Worm (Caenorhabditis elegans): ENCODE data around the gene B0507.3.
"Not testable (repeated sequence)": the region's sequence is repeated elsewhere in the genome, so short reads cannot be mapped to it uniquely, and the experiment has no call there.

Gene B0507.3

DNA sequence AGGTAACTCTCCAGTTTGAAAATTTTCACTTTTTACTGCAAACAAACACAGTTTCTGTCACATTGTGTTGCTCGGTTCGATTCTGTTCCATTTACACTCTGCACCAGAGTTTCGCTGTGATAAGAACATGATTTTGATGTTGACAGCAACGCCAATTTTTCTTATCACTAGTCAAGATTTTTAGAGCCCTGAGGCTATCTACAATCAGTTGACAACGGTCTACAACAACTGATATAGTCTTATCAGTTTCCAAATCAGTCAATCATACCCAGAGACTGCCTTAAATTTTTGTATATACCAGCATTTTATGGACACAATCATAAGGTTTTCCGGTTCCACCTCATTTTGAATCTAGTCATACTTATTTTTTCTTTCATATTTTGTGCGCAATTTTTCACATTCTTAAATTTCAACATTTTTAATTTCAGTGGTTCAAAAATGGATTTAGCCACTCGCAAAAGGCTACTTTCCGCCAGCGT is at the start of gene B0507.3:
B0507.3 (plus strand) TSS at position 429 of the 479 bp plus-strand sequence.
- TF ChIP-seq tra-4 (tag; optimal IDR thresholded peaks at IDR 0.05), result no peak
- no peak for TF ChIP-seq F13C5.2 (tag; optimal IDR thresholded peaks at IDR 0.05)
- TF ChIP-seq tbx-11 (GFP tag; IDR thresholded peaks at IDR 0.05), result no peak
- TF ChIP-seq ceh-36 (tag; optimal IDR thresholded peaks at IDR 0.05), result no peak
- TF ChIP-seq hnd-1 (tag; optimal IDR thresholded peaks at IDR 0.05), result no peak
- no peak for TF ChIP-seq tbx-37 (GFP tag; conservative IDR thresholded peaks at IDR 0.05)
- no peak for TF ChIP-seq hmg-4 (GFP tag; optimal IDR thresholded peaks at IDR 0.05)
- TF ChIP-seq sea-1 (GFP tag; conservative IDR thresholded peaks at IDR 0.05), result no peak
- no peak for TF ChIP-seq ets-7 (tag; optimal IDR thresholded peaks at IDR 0.05)
- no peak for TF ChIP-seq aly-1 (tag; optimal IDR thresholded peaks at IDR 0.05)
- no peak for TF ChIP-seq ama-1 (optimal IDR thresholded peaks at IDR 0.05)
- no peak for TF ChIP-seq hmbx-1 (tag; optimal IDR thresholded peaks at IDR 0.05)
- TF ChIP-seq flt-1 (GFP tag; IDR thresholded peaks at IDR 0.05), result no peak
- TF ChIP-seq B0310.2 (tag; optimal IDR thresholded peaks at IDR 0.05), result no peak
- TF ChIP-seq ceh-13 (GFP tag; optimal IDR thresholded peaks at IDR 0.05), result no peak
- TF ChIP-seq scrt-1 (GFP tag; IDR thresholded peaks at IDR 0.05), result no peak
- TF ChIP-seq pes-1 (GFP tag; IDR thresholded peaks at IDR 0.05), result no peak

DNA sequence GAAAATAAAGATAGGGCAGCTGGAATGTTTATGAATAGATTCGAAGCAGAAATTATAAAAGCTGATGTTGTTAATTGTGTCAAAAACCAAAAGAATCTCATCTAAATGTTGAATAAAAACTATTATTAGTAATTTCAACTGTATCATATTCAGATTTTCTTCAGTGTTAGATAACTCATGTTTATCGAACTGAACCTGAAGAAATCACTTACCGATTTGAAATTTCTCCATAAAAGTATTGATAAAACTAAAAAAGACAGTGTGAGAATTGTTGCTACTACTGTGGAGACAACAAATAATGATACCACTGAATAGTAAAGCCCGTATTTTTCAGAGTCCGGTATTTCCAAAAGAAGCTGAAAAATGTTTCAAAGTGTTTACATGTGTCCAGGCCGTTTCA is 46.5 kb upstream of the B0507.3 start, which contains the start of gene ZC196.8:
ZC196.8 (minus strand) TSS at position 101 of the 400 bp plus-strand sequence.
- not testable (repeated sequence) for TF ChIP-seq F13C5.2, tra-4, B0310.2 (tag; optimal IDR thresholded peaks at IDR 0.05)

DNA sequence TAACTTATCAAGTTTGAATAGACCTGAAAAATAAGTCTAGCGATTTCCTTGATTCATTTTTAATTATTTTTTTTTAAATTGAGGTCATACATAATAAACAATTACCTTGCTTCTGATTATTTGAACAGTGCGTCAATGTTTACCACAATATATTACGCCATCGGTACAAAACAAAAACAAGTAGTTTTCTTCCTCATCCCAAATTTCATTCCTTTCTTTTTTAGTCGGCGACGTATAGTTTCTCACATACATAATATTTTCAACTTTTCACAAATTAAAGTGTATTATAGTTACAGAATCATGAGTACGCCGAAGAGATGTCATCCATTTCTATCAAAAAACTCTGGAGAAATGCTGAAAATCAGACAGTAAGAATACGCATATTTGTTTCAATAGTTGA is 42.5 kb upstream of the B0507.3 start, which contains the start of gene droe-8:
droe-8 (plus strand) TSS at position 301 of the 400 bp plus-strand sequence.
- TF ChIP-seq F13C5.2 (tag; optimal IDR thresholded peaks at IDR 0.05); B0310.2 (tag; optimal IDR thresholded peaks at IDR 0.05); tbx-37 (GFP tag; conservative IDR thresholded peaks at IDR 0.05): not testable (repeated sequence)

DNA sequence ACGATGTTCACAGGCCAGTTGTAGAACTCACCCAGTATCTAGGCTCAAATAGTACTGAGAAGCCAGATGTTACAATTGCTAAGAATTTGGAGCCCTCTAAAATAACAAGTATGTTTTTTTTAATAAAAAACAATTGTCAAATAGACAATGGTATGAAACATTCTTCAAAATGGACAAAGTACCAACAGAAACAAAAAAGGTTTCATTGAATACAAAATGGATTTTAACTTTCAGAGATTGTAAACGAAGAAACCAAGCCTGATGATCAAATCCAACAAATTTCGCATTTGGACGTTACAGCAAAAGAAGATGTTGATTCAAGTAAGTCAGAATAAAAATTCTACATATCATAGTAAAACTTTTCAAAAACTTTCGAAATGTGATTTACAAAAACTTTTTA is 41.6 kb upstream of the B0507.3 start, which contains the start of gene ZC196.9:
ZC196.9 (minus strand) TSS at position 101 of the 400 bp plus-strand sequence.
- no peak for TF ChIP-seq sea-1 (GFP tag; conservative IDR thresholded peaks at IDR 0.05)
- no peak for TF ChIP-seq hmg-4 (GFP tag; optimal IDR thresholded peaks at IDR 0.05)
- TF ChIP-seq ama-1 (optimal IDR thresholded peaks at IDR 0.05), result no peak
- no peak for TF ChIP-seq flt-1 (GFP tag; IDR thresholded peaks at IDR 0.05)
- TF ChIP-seq tbx-11 (GFP tag; IDR thresholded peaks at IDR 0.05), result no peak
- TF ChIP-seq hmbx-1 (tag; optimal IDR thresholded peaks at IDR 0.05), result no peak
- TF ChIP-seq pes-1 (GFP tag; IDR thresholded peaks at IDR 0.05), result no peak
- TF ChIP-seq B0310.2 (tag; optimal IDR thresholded peaks at IDR 0.05), result no peak
- TF ChIP-seq F13C5.2 (tag; optimal IDR thresholded peaks at IDR 0.05), result no peak
- TF ChIP-seq tra-4 (tag; optimal IDR thresholded peaks at IDR 0.05), result no peak
- TF ChIP-seq ceh-13 (GFP tag; optimal IDR thresholded peaks at IDR 0.05), result no peak
- no peak for TF ChIP-seq aly-1 (tag; optimal IDR thresholded peaks at IDR 0.05)
- TF ChIP-seq hnd-1 (tag; optimal IDR thresholded peaks at IDR 0.05), result no peak
- no peak for TF ChIP-seq ceh-36 (tag; optimal IDR thresholded peaks at IDR 0.05)
- TF ChIP-seq ets-7 (tag; optimal IDR thresholded peaks at IDR 0.05), result no peak

DNA sequence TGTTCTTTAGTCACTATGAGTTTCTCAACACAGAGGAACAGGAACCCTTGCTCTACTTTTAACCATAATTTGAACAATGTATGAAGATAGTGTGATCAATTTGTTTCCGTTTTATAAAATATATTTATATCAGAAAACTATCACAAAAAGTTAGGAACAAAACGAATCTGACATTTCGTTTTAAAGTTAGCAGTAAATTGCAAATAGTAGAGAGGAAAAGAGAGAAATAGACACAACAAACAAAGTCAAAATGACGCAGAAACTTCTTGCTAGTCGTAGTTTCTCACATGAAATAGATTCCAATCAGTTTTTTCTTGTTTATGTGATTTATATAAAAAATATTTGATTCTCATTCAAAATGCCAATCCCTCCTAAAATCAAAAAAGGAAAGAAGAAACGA is 39.6 kb upstream of the B0507.3 start, which contains the start of gene ZC196.5:
ZC196.5 (plus strand) TSS at position 301 of the 400 bp plus-strand sequence.
- TF ChIP-seq F13C5.2 (tag; optimal IDR thresholded peaks at IDR 0.05) (no peak), hnd-1 (tag; optimal IDR thresholded peaks at IDR 0.05) (no peak), tra-4 (tag; optimal IDR thresholded peaks at IDR 0.05) (no peak), pes-1 (GFP tag; IDR thresholded peaks at IDR 0.05) (no peak), ceh-36 (tag; optimal IDR thresholded peaks at IDR 0.05) (no peak), ets-7 (tag; optimal IDR thresholded peaks at IDR 0.05) (no peak), ceh-13 (GFP tag; optimal IDR thresholded peaks at IDR 0.05) (no peak), ama-1 (optimal IDR thresholded peaks at IDR 0.05) (no peak), aly-1 (tag; optimal IDR thresholded peaks at IDR 0.05) (no peak), tbx-11 (GFP tag; IDR thresholded peaks at IDR 0.05) (no peak), B0310.2 (tag; optimal IDR thresholded peaks at IDR 0.05) (no peak), flt-1 (GFP tag; IDR thresholded peaks at IDR 0.05) (no peak), sea-1 (GFP tag; conservative IDR thresholded peaks at IDR 0.05) (no peak), hmg-4 (GFP tag; optimal IDR thresholded peaks at IDR 0.05) (no peak), tbx-37 (GFP tag; conservative IDR thresholded peaks at IDR 0.05) (no peak), hmbx-1 (tag; optimal IDR thresholded peaks at IDR 0.05) (no peak)

DNA sequence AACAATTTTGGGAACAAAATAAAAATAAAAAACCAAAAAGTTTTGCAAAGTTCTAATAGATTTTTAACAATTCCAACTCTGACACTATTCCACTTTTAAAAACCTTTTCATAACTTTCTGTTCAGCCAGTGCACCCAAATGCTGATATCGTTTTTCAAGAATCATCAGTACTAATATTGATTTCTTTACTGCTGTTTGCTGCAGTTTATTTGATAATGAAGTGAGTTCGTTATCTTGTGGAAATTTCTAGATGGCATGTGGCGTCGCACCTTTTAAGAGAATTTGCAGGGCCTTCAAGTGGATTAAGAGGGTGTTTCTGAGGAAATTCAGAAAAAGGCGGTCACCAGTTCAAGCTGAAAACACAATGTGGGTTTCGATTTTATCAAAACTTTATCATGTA is 37.7 kb upstream of the B0507.3 start:
- no peak for TF ChIP-seq tra-4 (tag; optimal IDR thresholded peaks at IDR 0.05)
- TF ChIP-seq B0310.2 (tag; optimal IDR thresholded peaks at IDR 0.05), result no peak
- no peak for TF ChIP-seq ceh-36 (tag; optimal IDR thresholded peaks at IDR 0.05)
- no peak for TF ChIP-seq hmg-4 (GFP tag; optimal IDR thresholded peaks at IDR 0.05)
- no peak for TF ChIP-seq aly-1 (tag; optimal IDR thresholded peaks at IDR 0.05)
- no peak for TF ChIP-seq flt-1 (GFP tag; IDR thresholded peaks at IDR 0.05)

DNA sequence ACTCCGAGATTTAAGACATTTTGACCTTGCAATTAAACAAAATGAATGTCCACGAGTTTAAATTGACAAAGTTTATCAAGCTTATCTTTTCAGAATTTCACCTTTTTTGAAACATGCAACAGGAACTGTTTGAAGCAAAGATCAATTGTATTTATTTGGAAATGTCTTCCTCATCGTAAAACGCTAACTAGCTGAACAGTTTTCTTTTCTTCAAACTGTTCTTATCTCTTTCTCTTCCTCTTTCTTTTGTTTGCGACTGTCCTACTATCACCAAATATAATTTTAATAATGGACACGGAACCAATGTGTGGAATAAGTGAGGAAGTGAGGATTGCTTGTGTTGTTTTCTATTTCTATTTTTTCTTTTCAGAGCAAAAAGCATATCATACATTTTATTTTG is 35.8 kb upstream of the B0507.3 start, which contains the start of gene ZC196.4:
ZC196.4 (plus strand) TSS at position 173 of the 400 bp plus-strand sequence.
- TF ChIP-seq sea-1 (GFP tag; conservative IDR thresholded peaks at IDR 0.05), result no peak
- TF ChIP-seq ceh-13 (GFP tag; optimal IDR thresholded peaks at IDR 0.05), result no peak
- TF ChIP-seq hmg-4 (GFP tag; optimal IDR thresholded peaks at IDR 0.05), result no peak
- TF ChIP-seq aly-1 (tag; optimal IDR thresholded peaks at IDR 0.05), result no peak
- no peak for TF ChIP-seq hmbx-1 (tag; optimal IDR thresholded peaks at IDR 0.05)
- TF ChIP-seq tbx-11 (GFP tag; IDR thresholded peaks at IDR 0.05), result no peak
- TF ChIP-seq pes-1 (GFP tag; IDR thresholded peaks at IDR 0.05), result no peak
- no peak for TF ChIP-seq tra-4 (tag; optimal IDR thresholded peaks at IDR 0.05)
- TF ChIP-seq F13C5.2 (tag; optimal IDR thresholded peaks at IDR 0.05), result no peak
- no peak for TF ChIP-seq flt-1 (GFP tag; IDR thresholded peaks at IDR 0.05)
- TF ChIP-seq ama-1 (optimal IDR thresholded peaks at IDR 0.05), result no peak
- no peak for TF ChIP-seq ets-7 (tag; optimal IDR thresholded peaks at IDR 0.05)
- TF ChIP-seq B0310.2 (tag; optimal IDR thresholded peaks at IDR 0.05), result no peak
- TF ChIP-seq scrt-1 (GFP tag; IDR thresholded peaks at IDR 0.05), result no peak
- no peak for TF ChIP-seq ceh-36 (tag; optimal IDR thresholded peaks at IDR 0.05)
- no peak for TF ChIP-seq hnd-1 (tag; optimal IDR thresholded peaks at IDR 0.05)
- no peak for TF ChIP-seq tbx-37 (GFP tag; conservative IDR thresholded peaks at IDR 0.05)

All from whole organism, early embryonic.